Worm (Caenorhabditis elegans) whole organism, L4 larva: ENCODE results near the gene C34C12.8.

Experiments
- F10B5.3 ChIP-seq: sonication (generic microtip); optimal IDR thresholded peaks from 2 replicates; lab custom pipeline; 2016; ENCODE audit warnings: mild to moderate bottlenecking, missing genetic modification characterization, missing compliant biosample characterization
- F26F4.8 ChIP-seq: fragments of 200-800 bp; sonication (Bioruptor generic); conservative IDR thresholded peaks from 2 replicates; pipeline ENCODE4 v1.3.6; 2022; ENCODE audit warnings: missing genetic modification characterization, missing compliant biosample characterization
- F37D6.2 ChIP-seq: sonication (generic microtip); optimal IDR thresholded peaks from 2 replicates; lab custom pipeline; 2016; ENCODE audit warnings: mild to moderate bottlenecking, missing genetic modification characterization, missing compliant biosample characterization
- R02D3.7 ChIP-seq: fragments of 150-350 bp; sonication (generic microtip); optimal IDR thresholded peaks from 3 replicates; lab custom pipeline; 2014; ENCODE audit warnings: missing biosample characterization, missing genetic modification characterization
- Y105C5A.15 ChIP-seq: fragments of 200-800 bp; sonication (Bioruptor generic); IDR thresholded peaks from 2 replicates; pipeline ENCODE4 v1.3.6; 2022; ENCODE audit warnings: missing genetic modification characterization, missing compliant biosample characterization
- Y48G9A.11 ChIP-seq: fragments of 200-800 bp; sonication (Bioruptor generic); IDR thresholded peaks from 2 replicates; pipeline ENCODE4 v1.3.6; 2022; ENCODE audit warnings: missing genetic modification reagents, missing genetic modification characterization, missing compliant biosample characterization
- ZK337.2 ChIP-seq: fragments of 200-800 bp; sonication (Bioruptor generic); IDR thresholded peaks from 2 replicates; pipeline ENCODE4 v1.3.6; 2022; ENCODE audit warnings: missing genetic modification reagents, missing genetic modification characterization, missing compliant biosample characterization
- aha-1 ChIP-seq: fragments of 150-350 bp; peaks from one replicate; lab custom pipeline; 2014; ENCODE audit warnings: missing biosample characterization, missing genetic modification characterization
- aly-2 ChIP-seq: sonication (generic microtip); optimal IDR thresholded peaks from 2 replicates; lab custom pipeline; 2018; ENCODE audit warnings: missing biosample characterization, missing genetic modification characterization
- attf-4 ChIP-seq: sonication (generic microtip); optimal IDR thresholded peaks from 3 replicates; lab custom pipeline; 2017; ENCODE audit warnings: missing biosample characterization, missing genetic modification characterization
- ctbp-1 ChIP-seq: fragments of 200-800 bp; sonication (Bioruptor generic); IDR thresholded peaks from 2 replicates; pipeline ENCODE4 v1.3.6; 2022; ENCODE audit warnings: missing genetic modification reagents, missing genetic modification characterization, missing compliant biosample characterization
- daf-12 ChIP-seq: fragments of 150-350 bp; optimal IDR thresholded peaks from 2 replicates; lab custom pipeline; 2014; ENCODE audit warnings: missing biosample characterization, missing genetic modification reagents, missing genetic modification characterization
- daf-16 ChIP-seq, 3 experiments: sonication (generic microtip); optimal IDR thresholded peaks; 2 replicates each; lab custom pipeline; 2016 to 2017; ENCODE audit warnings: missing genetic modification characterization in 3 of 3, missing genetic modification reagents in 3 of 3, mild to moderate bottlenecking in 2 of 3, missing compliant biosample characterization in 2 of 3, missing biosample characterization in 1 of 3, moderate library complexity in 1 of 3
- daf-19 ChIP-seq: fragments of 200-800 bp; sonication (Bioruptor generic); conservative IDR thresholded peaks from 2 replicates; pipeline ENCODE4 v1.3.6; 2022; ENCODE audit warnings: missing genetic modification characterization, missing compliant biosample characterization
- daf-8 ChIP-seq: fragments of 200-800 bp; sonication (Bioruptor generic); IDR thresholded peaks from 2 replicates; pipeline ENCODE4 v1.3.6; 2022; ENCODE audit warnings: missing genetic modification characterization, missing compliant biosample characterization
- dmd-6 ChIP-seq: fragments of 200-800 bp; sonication (Bioruptor generic); IDR thresholded peaks from 2 replicates; pipeline ENCODE4 v1.3.6; 2022; ENCODE audit warnings: missing genetic modification reagents, missing genetic modification characterization, missing compliant biosample characterization
- duxl-1 ChIP-seq: sonication (generic microtip); optimal IDR thresholded peaks from 2 replicates; lab custom pipeline; 2016; ENCODE audit warnings: mild to moderate bottlenecking, missing genetic modification characterization, moderate library complexity, missing compliant biosample characterization; ENCODE audit not compliant: poor library complexity
- dve-1 ChIP-seq: sonication (generic microtip); optimal IDR thresholded peaks from 2 replicates; lab custom pipeline; 2017; ENCODE audit warnings: antibody characterized with exemption, mild to moderate bottlenecking, missing genetic modification characterization, missing compliant biosample characterization; ENCODE audit not compliant: insufficient read depth
- fos-1 ChIP-seq: fragments of 150-350 bp; optimal IDR thresholded peaks from 2 replicates; lab custom pipeline; 2014; ENCODE audit warnings: missing biosample characterization, missing genetic modification characterization
- hif-1 ChIP-seq, 2 experiments: sonication (generic microtip); optimal IDR thresholded peaks; 2 replicates each; lab custom pipeline; 2016 to 2017; ENCODE audit warnings: missing compliant biosample characterization in 2 of 2, missing genetic modification characterization in 2 of 2, missing genetic modification reagents in 2 of 2, missing genotype in 2 of 2, mild to moderate bottlenecking in 1 of 2
- hlh-11 ChIP-seq: fragments of 200-800 bp; sonication (Bioruptor generic); optimal IDR thresholded peaks from 2 replicates; lab custom pipeline; 2018; ENCODE audit warnings: mild to moderate bottlenecking, missing genetic modification characterization, missing compliant biosample characterization
- hmg-1.1 ChIP-seq: fragments of 200-800 bp; sonication (Bioruptor generic); IDR thresholded peaks from 2 replicates; pipeline ENCODE4 v1.3.6; 2022; ENCODE audit warnings: missing genetic modification reagents, missing genetic modification characterization, missing compliant biosample characterization
- lin-1 ChIP-seq: fragments of 200-800 bp; sonication (Bioruptor generic); IDR thresholded peaks from 2 replicates; pipeline ENCODE4 v1.3.6; 2022; ENCODE audit warnings: missing genetic modification reagents, missing genetic modification characterization, missing compliant biosample characterization
- lir-3 ChIP-seq: sonication (generic microtip); optimal IDR thresholded peaks from 2 replicates; lab custom pipeline; 2016; ENCODE audit warnings: mild to moderate bottlenecking, missing genetic modification characterization, missing compliant biosample characterization
- madf-9 ChIP-seq: fragments of 200-800 bp; sonication (Bioruptor generic); conservative IDR thresholded peaks from 2 replicates; pipeline ENCODE4 v1.3.6; 2022; ENCODE audit warnings: missing genetic modification reagents, missing genetic modification characterization, missing compliant biosample characterization
- mdl-1 ChIP-seq, 2 experiments: fragments of 150-350 bp in 1 of 2; sonication (generic microtip) in 1 of 2; optimal IDR thresholded peaks; 2 replicates each; lab custom pipeline; 2014 to 2017; ENCODE audit warnings: missing biosample characterization in 2 of 2, missing genetic modification characterization in 2 of 2
- mes-2 ChIP-seq: sonication (generic microtip); optimal IDR thresholded peaks from 2 replicates; lab custom pipeline; 2016; ENCODE audit warnings: missing genotype, mild to moderate bottlenecking, missing genetic modification characterization, missing compliant biosample characterization; ENCODE audit not compliant: poor library complexity, severe bottlenecking
- mxl-2 ChIP-seq: fragments of 200-800 bp; sonication (Bioruptor generic); conservative IDR thresholded peaks from 2 replicates; pipeline ENCODE4 v1.3.6; 2022; ENCODE audit warnings: missing genetic modification reagents, missing genetic modification characterization, missing compliant biosample characterization
- mxl-3 ChIP-seq: fragments of 200-800 bp; sonication (Bioruptor generic); optimal IDR thresholded peaks from 2 replicates; lab custom pipeline; 2018; ENCODE audit warnings: mild to moderate bottlenecking, missing genetic modification characterization, missing compliant biosample characterization
- nhr-10 ChIP-seq: fragments of 150-350 bp; optimal IDR thresholded peaks from 2 replicates; lab custom pipeline; 2014; ENCODE audit warnings: missing biosample characterization, missing genetic modification characterization
- nhr-102 ChIP-seq: sonication (generic microtip); optimal IDR thresholded peaks from 2 replicates; lab custom pipeline; 2016; ENCODE audit warnings: mild to moderate bottlenecking, missing genetic modification characterization, moderate library complexity, missing compliant biosample characterization
- nhr-111 ChIP-seq: fragments of 200-800 bp; sonication (Bioruptor generic); optimal IDR thresholded peaks from 2 replicates; lab custom pipeline; 2018; ENCODE audit warnings: mild to moderate bottlenecking, missing genetic modification characterization, missing compliant biosample characterization
- nhr-28 ChIP-seq: fragments of 150-350 bp; optimal IDR thresholded peaks from 2 replicates; lab custom pipeline; 2014; ENCODE audit warnings: missing biosample characterization, missing genetic modification characterization
- nhr-6 ChIP-seq: fragments of 150-350 bp; optimal IDR thresholded peaks from 2 replicates; lab custom pipeline; 2014; ENCODE audit warnings: missing biosample characterization, missing genetic modification characterization
- saeg-2 ChIP-seq: fragments of 200-800 bp; sonication (Bioruptor generic); IDR thresholded peaks from 2 replicates; pipeline ENCODE4 v1.3.6; 2022; ENCODE audit warnings: missing genetic modification reagents, missing genetic modification characterization, missing compliant biosample characterization
- skn-1 ChIP-seq: fragments of 150-350 bp; optimal IDR thresholded peaks from 2 replicates; lab custom pipeline; 2014; ENCODE audit warnings: missing biosample characterization, missing genetic modification characterization
- unc-130 ChIP-seq: sonication (generic microtip); optimal IDR thresholded peaks from 2 replicates; lab custom pipeline; 2016; ENCODE audit warnings: missing genetic modification reagents, missing genetic modification characterization, missing compliant biosample characterization
- unc-62 ChIP-seq, 3 experiments: fragments of 150-350 bp in 1 of 3; sonication (generic microtip); optimal IDR thresholded peaks in 2 of 3; peaks in 1 of 3; 1 replicate in 1 of 3; 2 replicates in 2 of 3; lab custom pipeline; 2014 to 2017; ENCODE audit warnings: missing biosample characterization in 3 of 3, missing genetic modification characterization in 3 of 3, missing genetic modification reagents in 3 of 3, missing genotype in 1 of 3
- vab-7 ChIP-seq: fragments of 200-800 bp; sonication (Bioruptor generic); IDR thresholded peaks from 2 replicates; pipeline ENCODE4 v1.3.6; 2022; ENCODE audit warnings: missing genetic modification reagents, missing genetic modification characterization, missing compliant biosample characterization

The C34C12.8 gene

ce11 chrIII:3475497-3475896, 15.3 kb downstream of the C34C12.8 start, which contains the start of gene C34C12.9:
Gene C34C12.9 (minus strand): TSS chrIII:3475512.
- TF ChIP-seq dmd-6 (GFP tag; lab: Robert Waterston, UW) (peak; percentile 66), aha-1 (tag; lab: Kevin White, UChicago) (peak; percentile 39), nhr-111 (GFP tag; lab: Kevin White, UChicago) (no peak), nhr-28 (peak; percentile 35), daf-16 (GFP tag; optimal IDR thresholded peaks at IDR 0.05; lab: Kevin White, UChicago) (no peak), daf-16 (tag; optimal IDR thresholded peaks at IDR 0.05; lab: Kevin White, UChicago) (peak; percentile 10), hlh-11 (tag; lab: Kevin White, UChicago) (peak; percentile 16), dve-1 (peak; percentile 17), lir-3 (no peak), lin-1 (GFP tag; lab: Robert Waterston, UW) (peak; percentile 93)

- peak; percentile 19 for TF ChIP-seq unc-130 (GFP tag; lab: Kevin White, UChicago)
- TF ChIP-seq mes-2 (tag; lab: Kevin White, UChicago), result peak; percentile 42
- TF ChIP-seq hif-1 (tag; optimal IDR thresholded peaks at IDR 0.05; lab: Kevin White, UChicago), result peak in 1 of 2 experiments; percentile 81
- TF ChIP-seq daf-12 (tag; lab: Kevin White, UChicago), result no peak
These were observed 16.0 kb downstream of the C34C12.8 start for ce11 chrIII:3476245-3476644.

- TF ChIP-seq F10B5.3 (tag; lab: Kevin White, UChicago), result no peak
- TF ChIP-seq unc-62 (GFP tag; optimal IDR thresholded peaks at IDR 0.05 in 1 of 2; lab: Kevin White, UChicago), result peak in 1 of 2 experiments; percentile 81
- no peak for TF ChIP-seq unc-62 (tag; optimal IDR thresholded peaks at IDR 0.05; lab: Kevin White, UChicago)
- TF ChIP-seq, all 104 proteins: peak for 1
These were observed 17.2 kb downstream of the C34C12.8 start for ce11 chrIII:3477375-3477774.

ce11 chrIII:3478795-3479398, 18.7 kb downstream of the C34C12.8 start:
- TF ChIP-seq attf-4 (tag; lab: Kevin White, UChicago), result no peak
- no peak for TF ChIP-seq Y48G9A.11 (GFP tag; lab: Robert Waterston, UW)
- TF ChIP-seq F37D6.2, result no peak

ce11 chrIII:3480236-3480635, 20.0 kb downstream of the C34C12.8 start:
- no peak for TF ChIP-seq nhr-10
- no peak for TF ChIP-seq R02D3.7 (tag; lab: Kevin White, UChicago)
- TF ChIP-seq lin-1 (GFP tag; lab: Robert Waterston, UW), result no peak
- no peak for TF ChIP-seq mdl-1 (tag; optimal IDR thresholded peaks at IDR 0.05; lab: Kevin White, UChicago)
- no peak for TF ChIP-seq daf-8 (GFP tag; lab: Robert Waterston, UW)
- TF ChIP-seq daf-16 (GFP tag; optimal IDR thresholded peaks at IDR 0.05; lab: Kevin White, UChicago), result no peak
- TF ChIP-seq daf-16 (tag; optimal IDR thresholded peaks at IDR 0.05; lab: Kevin White, UChicago), result no peak
- TF ChIP-seq nhr-28, result peak; percentile 6
- TF ChIP-seq duxl-1, result no peak
- TF ChIP-seq aly-2 (tag; lab: Kevin White, UChicago), result no peak
- TF ChIP-seq fos-1 (tag; lab: Kevin White, UChicago), result no peak
- peak; percentile 50 for TF ChIP-seq aha-1 (tag; lab: Kevin White, UChicago)
- TF ChIP-seq saeg-2 (GFP tag; lab: Robert Waterston, UW), result no peak
- TF ChIP-seq madf-9 (GFP tag; lab: Robert Waterston, UW), result no peak
- no peak for TF ChIP-seq nhr-6 (tag; lab: Kevin White, UChicago)
- TF ChIP-seq, all 104 proteins: peak for 2

- no peak for TF ChIP-seq hmg-1.1 (GFP tag; lab: Robert Waterston, UW)
- TF ChIP-seq fos-1 (tag; lab: Kevin White, UChicago), result no peak
- TF ChIP-seq mes-2 (tag; lab: Kevin White, UChicago), result no peak
- TF ChIP-seq mxl-2 (GFP tag; lab: Robert Waterston, UW), result no peak
- no peak for TF ChIP-seq daf-19 (GFP tag; lab: Robert Waterston, UW)
- no peak for TF ChIP-seq nhr-102 (tag; lab: Kevin White, UChicago)
- TF ChIP-seq skn-1 (tag; lab: Kevin White, UChicago), result no peak
- no peak for TF ChIP-seq ZK337.2 (GFP tag; lab: Robert Waterston, UW)
- no peak for TF ChIP-seq mxl-3
- no peak for TF ChIP-seq lin-1 (GFP tag; lab: Robert Waterston, UW)
- TF ChIP-seq F26F4.8 (GFP tag; lab: Robert Waterston, UW), result no peak
- TF ChIP-seq R02D3.7 (tag; lab: Kevin White, UChicago), result no peak
- no peak for TF ChIP-seq daf-8 (GFP tag; lab: Robert Waterston, UW)
- no peak for TF ChIP-seq ctbp-1 (GFP tag; lab: Robert Waterston, UW)
- TF ChIP-seq vab-7 (GFP tag; lab: Robert Waterston, UW), result no peak
- TF ChIP-seq aly-2 (tag; lab: Kevin White, UChicago), result no peak
- no peak for TF ChIP-seq Y105C5A.15 (GFP tag; lab: Robert Waterston, UW)
These were observed 20.7 kb downstream of the C34C12.8 start for ce11 chrIII:3480950-3481349.
